Worm (Caenorhabditis elegans) whole organism, late embryonic: Measurements from ENCODE around the gene F32D1.11.

Source experiments
- ama-1 ChIP-seq: fragments of 150-350 bp; optimal IDR thresholded peaks from 2 replicates; lab custom pipeline; 2014
- ceh-9 ChIP-seq: sonication (generic microtip); optimal IDR thresholded peaks from 2 replicates; lab custom pipeline; 2016; ENCODE audit warnings: mild to moderate bottlenecking, missing genetic modification characterization, inconsistent platforms, missing compliant biosample characterization
- gmeb-2 ChIP-seq: sonication (generic microtip); optimal IDR thresholded peaks from 2 replicates; lab custom pipeline; 2016; ENCODE audit warnings: missing genetic modification characterization, inconsistent platforms, missing compliant biosample characterization
- odd-2 ChIP-seq: sonication (generic microtip); optimal IDR thresholded peaks from 2 replicates; lab custom pipeline; 2017; ENCODE audit warnings: antibody characterized with exemption, mild to moderate bottlenecking, missing genetic modification characterization, missing compliant biosample characterization

DNA sequence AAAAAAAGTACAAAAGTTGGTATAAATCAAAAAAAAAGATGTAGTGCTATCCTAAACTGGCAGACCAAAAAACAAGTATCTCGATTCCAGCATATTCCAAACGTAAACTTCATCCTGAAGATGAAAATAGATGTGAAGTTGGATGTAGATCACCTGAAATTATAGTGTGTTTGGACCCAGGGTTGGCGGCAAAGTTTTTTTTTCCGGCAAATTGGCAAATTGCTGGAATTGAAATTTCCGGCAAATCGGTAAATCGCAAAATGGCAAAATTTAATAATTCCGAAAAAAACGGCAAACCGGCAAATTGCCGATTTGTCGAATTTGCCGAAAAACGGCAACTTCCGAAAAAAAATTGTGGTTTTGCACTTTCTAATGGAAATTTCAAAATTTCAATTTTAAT lies 18.1 kb upstream of the F32D1.11 start, which contains the start of gene F13A2.2:
- TF ChIP-seq odd-2 (tag; lab: Kevin White, UChicago): no peak
- no peak for TF ChIP-seq ceh-9 (tag; lab: Kevin White, UChicago)
- no peak for TF ChIP-seq gmeb-2 (tag; lab: Kevin White, UChicago)
- TF ChIP-seq ama-1 (lab: Kevin White, UChicago): no peak
